Fruit fly (Drosophila melanogaster): ENCODE data around the gene RabGGTa.

dm6 chr3R:5100323-5101055, 27.4 kb upstream of the RabGGTa start:
- TF ChIP-seq psq (optimal IDR thresholded peaks at IDR 0.05) (no peak), Sin3A (optimal IDR thresholded peaks at IDR 0.05) (no peak), h (optimal IDR thresholded peaks at IDR 0.05) (no peak)
